Worm (Caenorhabditis elegans): Measurements from ENCODE around the gene slc-46A.

Gene slc-46A

ce11 chrIV:5368860-5369259 lies 49.8 kb downstream of the slc-46A start (continued):
- no peak for TF ChIP-seq jun-1 (tag; optimal IDR thresholded peaks at IDR 0.05)
- TF ChIP-seq fos-1 (tag; optimal IDR thresholded peaks at IDR 0.05): no peak
- TF ChIP-seq pax-3 (tag; optimal IDR thresholded peaks at IDR 0.05): no peak
- TF ChIP-seq tlp-1 (tag; optimal IDR thresholded peaks at IDR 0.05): no peak
- TF ChIP-seq tbx-2 (tag; optimal IDR thresholded peaks at IDR 0.05): peak; percentile 9
- no peak for TF ChIP-seq ets-5 (GFP tag; IDR thresholded peaks at IDR 0.05)
- no peak for TF ChIP-seq unc-130 (tag; optimal IDR thresholded peaks at IDR 0.05)
- peak; percentile 8 for TF ChIP-seq lin-15B (tag; optimal IDR thresholded peaks at IDR 0.05)

- TF ChIP-seq efl-1 (optimal IDR thresholded peaks at IDR 0.05) (peak in 1 of 2 experiments; percentile 6), efl-1 (GFP tag; optimal IDR thresholded peaks at IDR 0.05 in 1 of 2) (peak; percentile 4 to 59), irx-1 (tag; optimal IDR thresholded peaks at IDR 0.05) (peak; percentile 2), ets-5 (GFP tag; IDR thresholded peaks at IDR 0.05) (no peak)
Observed at ce11 chrIV:5369414-5369813, 50.4 kb downstream of the slc-46A start, which contains the start of gene F41H10.3. F41H10.3 (plus strand) TSS chrIV:5369801.

- TF ChIP-seq nhr-28 (tag; optimal IDR thresholded peaks at IDR 0.05) (no peak), dpl-1 (GFP tag; optimal IDR thresholded peaks at IDR 0.05) (no peak), lin-15B (tag; optimal IDR thresholded peaks at IDR 0.05) (no peak), fkh-10 (GFP tag; optimal IDR thresholded peaks at IDR 0.05) (no peak), isw-1 (GFP tag; IDR thresholded peaks at IDR 0.05) (no peak), sptf-1 (tag; optimal IDR thresholded peaks at IDR 0.05) (no peak), hlh-17 (GFP tag; optimal IDR thresholded peaks at IDR 0.05; ENCODE audit: borderline replicate concordance) (no peak), fkh-8 (tag; optimal IDR thresholded peaks at IDR 0.05) (no peak)
Observed at ce11 chrIV:5370914-5371313, 51.9 kb downstream of the slc-46A start.

ce11 chrIV:5374321-5374720 lies 55.3 kb downstream of the slc-46A start:
- no peak for TF ChIP-seq ceh-8 (GFP tag; optimal IDR thresholded peaks at IDR 0.05)
- no peak for TF ChIP-seq aly-2 (tag; optimal IDR thresholded peaks at IDR 0.05)
- TF ChIP-seq egl-27 (tag; optimal IDR thresholded peaks at IDR 0.05): no peak
- no peak for TF ChIP-seq egl-13 (tag; optimal IDR thresholded peaks at IDR 0.05)
- TF ChIP-seq xbp-1 (tag; optimal IDR thresholded peaks at IDR 0.05): no peak
- no peak for TF ChIP-seq snu-23 (GFP tag; optimal IDR thresholded peaks at IDR 0.05)

All from whole organism, L1 larva.